Fruit fly (Drosophila melanogaster): ENCODE measurements around the gene CG31441.
A peak's percentile ranks its signal among the peaks of the same experiment; 100 is the strongest.

CG31441 gene

DNA sequence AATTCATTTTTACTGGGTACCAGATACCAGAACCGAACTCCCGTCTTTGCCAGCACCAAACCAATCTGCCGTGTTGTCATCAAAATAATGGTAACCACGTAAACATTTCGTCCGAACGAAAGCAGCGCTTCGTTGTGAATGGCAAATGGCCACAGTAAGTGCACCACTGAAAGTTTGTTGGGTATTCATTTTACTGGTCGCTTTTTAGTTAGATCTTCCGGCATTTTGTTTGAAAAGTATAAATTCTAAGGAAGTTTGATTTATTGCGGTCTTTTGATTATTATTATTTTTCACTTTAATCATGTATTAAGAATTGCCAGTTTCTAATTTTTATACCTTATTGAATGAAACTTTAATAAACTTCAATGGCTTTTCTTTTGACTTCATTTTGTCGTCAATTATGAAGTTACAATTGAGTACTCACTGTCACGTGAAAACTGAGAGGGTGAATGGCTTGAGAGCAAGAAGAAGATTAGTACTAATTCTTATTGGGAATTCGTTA lies 21.6 kb upstream of the CG31441 start, which contains the start of gene ZnT86D (continued):
- peak; percentile 46 for TF ChIP-seq CG1233 (GFP tag; optimal IDR thresholded peaks at IDR 0.05)
- no peak for TF ChIP-seq Bdp1 (GFP tag; optimal IDR thresholded peaks at IDR 0.05)
- TF ChIP-seq Dip2 (GFP tag; IDR thresholded peaks at IDR 0.05), result no peak
- peak; percentile 72 for TF ChIP-seq CG31441 (GFP tag; IDR thresholded peaks at IDR 0.05)
- no peak for TF ChIP-seq Adf1 (GFP tag; IDR thresholded peaks at IDR 0.05)
- TF ChIP-seq tin (GFP tag; optimal IDR thresholded peaks at IDR 0.05), result peak; percentile 51
- TF ChIP-seq CG7372 (GFP tag; IDR thresholded peaks at IDR 0.05), result no peak
- TF ChIP-seq aop (GFP tag; IDR thresholded peaks at IDR 0.05), result no peak
- peak; percentile 34 to 62 for TF ChIP-seq Hr51 (GFP tag; optimal IDR thresholded peaks at IDR 0.05)
- peak; percentile 27 for TF ChIP-seq eyg (GFP tag; optimal IDR thresholded peaks at IDR 0.05)
- no peak for TF ChIP-seq CG2875 (GFP tag; optimal IDR thresholded peaks at IDR 0.05)
- no peak for TF ChIP-seq sens-2 (GFP tag; IDR thresholded peaks at IDR 0.05)
- TF ChIP-seq ab (GFP tag; optimal IDR thresholded peaks at IDR 0.05), result no peak
- TF ChIP-seq Fer3 (tag; optimal IDR thresholded peaks at IDR 0.05), result peak; percentile 70
- no peak for TF ChIP-seq tna (GFP tag; IDR thresholded peaks at IDR 0.05; ENCODE audit: partially characterized antibody)
- peak; percentile 46 for TF ChIP-seq Sry-δ (GFP tag; optimal IDR thresholded peaks at IDR 0.05)
- no peak for TF ChIP-seq HLH3B (GFP tag; IDR thresholded peaks at IDR 0.05)
- TF ChIP-seq onecut (GFP tag; IDR thresholded peaks at IDR 0.05), result no peak
- peak; percentile 13 for TF ChIP-seq bigmax (GFP tag; optimal IDR thresholded peaks at IDR 0.05)
- no peak for TF ChIP-seq CG31365 (tag; optimal IDR thresholded peaks at IDR 0.05)
- TF ChIP-seq nmo (GFP tag; optimal IDR thresholded peaks at IDR 0.05), result peak; percentile 67
- TF ChIP-seq CG10431 (GFP tag; optimal IDR thresholded peaks at IDR 0.05), result no peak
- peak; percentile 47 for TF ChIP-seq CG3163 (GFP tag; optimal IDR thresholded peaks at IDR 0.05)
- TF ChIP-seq CG8359 (GFP tag; optimal IDR thresholded peaks at IDR 0.05; ENCODE audit: borderline replicate concordance), result no peak
- TF ChIP-seq lilli (GFP tag; optimal IDR thresholded peaks at IDR 0.05), result peak; percentile 63
- peak; percentile 58 for TF ChIP-seq unpg (GFP tag; optimal IDR thresholded peaks at IDR 0.05)
- TF ChIP-seq CG9609 (GFP tag; optimal IDR thresholded peaks at IDR 0.05), result peak; percentile 38
- TF ChIP-seq HLH54F (GFP tag; optimal IDR thresholded peaks at IDR 0.05), result peak; percentile 75
- TF ChIP-seq NFAT (GFP tag; IDR thresholded peaks at IDR 0.05), result no peak
- no peak for TF ChIP-seq CG12071 (GFP tag; optimal IDR thresholded peaks at IDR 0.05)
- peak; percentile 24 for TF ChIP-seq CG8290 (GFP tag; optimal IDR thresholded peaks at IDR 0.05)
- peak in 1 of 2 experiments; percentile 69 for TF ChIP-seq CG8290 (tag; optimal IDR thresholded peaks at IDR 0.05)
- TF ChIP-seq pita (GFP tag; optimal IDR thresholded peaks at IDR 0.05), result no peak
- TF ChIP-seq CG2120 (GFP tag; optimal IDR thresholded peaks at IDR 0.05), result peak; percentile 88
- TF ChIP-seq Mad (GFP tag; optimal IDR thresholded peaks at IDR 0.05), result peak; percentile 42
- TF ChIP-seq Med (GFP tag), result peak; percentile 95
- no peak for TF ChIP-seq grn (GFP tag; optimal IDR thresholded peaks at IDR 0.05)
- TF ChIP-seq CG12104 (GFP tag; optimal IDR thresholded peaks at IDR 0.05), result peak; percentile 20

DNA sequence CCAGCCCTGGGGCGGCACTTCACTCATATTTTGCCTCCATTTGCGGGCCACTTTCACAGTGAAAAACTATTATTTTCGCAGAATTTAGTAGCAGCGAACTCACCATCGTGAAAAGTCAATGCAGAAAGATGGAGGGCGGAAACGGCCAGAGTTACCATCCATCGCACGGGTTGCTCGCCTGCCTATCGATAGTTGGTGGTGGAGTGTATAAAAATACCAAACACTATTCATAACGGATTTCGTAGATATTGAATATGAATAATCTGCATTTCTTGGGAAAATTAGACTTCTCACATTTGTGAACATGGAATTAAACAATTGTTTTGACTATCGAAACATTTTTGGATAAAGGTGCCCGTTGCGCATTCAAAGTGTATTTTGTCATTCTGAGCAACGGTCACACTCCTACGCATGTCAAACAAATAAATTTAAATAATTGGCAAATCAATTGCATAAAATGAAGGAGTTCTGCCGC lies 19.9 kb upstream of the CG31441 start, which contains the start of the genes RpS25 and CG4820:
Gene RpS25 (minus strand): TSS at position 132 of the 475 bp plus-strand sequence.
Gene CG4820 (plus strand): TSS at position 380 of the 475 bp plus-strand sequence.
- no peak for TF ChIP-seq CG8478 (optimal IDR thresholded peaks at IDR 0.05)
- peak; percentile 78 for TF ChIP-seq Awh (GFP tag; IDR thresholded peaks at IDR 0.05)
- peak; percentile 88 for TF ChIP-seq NK7.1 (GFP tag; optimal IDR thresholded peaks at IDR 0.05)
- TF ChIP-seq CG14860 (GFP tag; IDR thresholded peaks at IDR 0.05; ENCODE audit: partially characterized antibody), result peak; percentile 77
- peak; percentile 97 for TF ChIP-seq lab (GFP tag; optimal IDR thresholded peaks at IDR 0.05)
- TF ChIP-seq ewg (GFP tag; optimal IDR thresholded peaks at IDR 0.05), result peak; percentile 95
- TF ChIP-seq Bdp1 (GFP tag; optimal IDR thresholded peaks at IDR 0.05), result peak; percentile 86
- TF ChIP-seq CG6254 (GFP tag; optimal IDR thresholded peaks at IDR 0.05), result peak; percentile 74
- peak; percentile 77 for TF ChIP-seq Nf-YB (GFP tag; optimal IDR thresholded peaks at IDR 0.05)
- peak; percentile 69 for TF ChIP-seq CTCF (GFP tag; optimal IDR thresholded peaks at IDR 0.05)
- peak; percentile 40 to 90 for TF ChIP-seq tll (GFP tag; optimal IDR thresholded peaks at IDR 0.05)
- TF ChIP-seq emc (GFP tag; optimal IDR thresholded peaks at IDR 0.05), result peak; percentile 90
- peak; percentile 70 for TF ChIP-seq bbx (GFP tag; IDR thresholded peaks at IDR 0.05; ENCODE audit: partially characterized antibody)
- no peak for TF ChIP-seq abd-A (tag; optimal IDR thresholded peaks at IDR 0.05)
- TF ChIP-seq ham (GFP tag; IDR thresholded peaks at IDR 0.05), result peak; percentile 55; the same call in 1 of the 2 replicates
- peak; percentile 92 for TF ChIP-seq Sox100B (GFP tag; optimal IDR thresholded peaks at IDR 0.05)

All from whole organism, embryonic.